Worm (Caenorhabditis elegans) whole organism, L1 larva: ENCODE measurements around the gene coh-4.

Experiments used
- aly-2 ChIP-seq: fragments of 150-350 bp; optimal IDR thresholded peaks from 2 replicates; lab custom pipeline; 2014; ENCODE audit warnings: missing biosample characterization, missing genetic modification characterization
- ceh-82 ChIP-seq, 3 experiments: fragments of 150-350 bp in 1 of 3; sonication (generic microtip) in 2 of 3; optimal IDR thresholded peaks; 2 replicates each; lab custom pipeline; 2014 to 2017; ENCODE audit warnings: missing biosample characterization in 3 of 3, missing genetic modification characterization in 3 of 3
- ces-1 ChIP-seq: fragments of 150-350 bp; optimal IDR thresholded peaks from 2 replicates; lab custom pipeline; 2014; ENCODE audit warnings: missing biosample characterization, missing genetic modification reagents, missing genetic modification characterization
- hlh-17 ChIP-seq: fragments of 200-800 bp; sonication (Bioruptor generic); optimal IDR thresholded peaks from 2 replicates; lab custom pipeline; 2018; ENCODE audit warnings: missing genetic modification characterization, mild to moderate bottlenecking, missing compliant biosample characterization, moderate library complexity, borderline replicate concordance
- lsy-2 ChIP-seq, 2 experiments: fragments of 150-350 bp; optimal IDR thresholded peaks; 2 replicates each; lab custom pipeline; 2014; ENCODE audit warnings: missing biosample characterization in 2 of 2, missing genetic modification characterization in 2 of 2
- mab-9 ChIP-seq: fragments of 200-800 bp; sonication (Bioruptor generic); IDR thresholded peaks from 2 replicates; pipeline ENCODE4 v1.3.6; 2022; ENCODE audit warnings: missing genetic modification reagents, missing genetic modification characterization, missing compliant biosample characterization
- nhr-76 ChIP-seq: sonication (generic microtip); optimal IDR thresholded peaks from 2 replicates; lab custom pipeline; 2017; ENCODE audit warnings: missing biosample characterization, missing genetic modification characterization
- rnt-1 ChIP-seq: sonication (generic microtip); optimal IDR thresholded peaks from 2 replicates; lab custom pipeline; 2016; ENCODE audit warnings: mild to moderate bottlenecking, missing genetic modification characterization, moderate library complexity, missing compliant biosample characterization
- snpc-4 ChIP-seq: fragments of 150-350 bp; optimal IDR thresholded peaks from 2 replicates; lab custom pipeline; 2014; ENCODE audit warnings: missing biosample characterization, missing genetic modification characterization
- sptf-1 ChIP-seq: fragments of 150-350 bp; optimal IDR thresholded peaks from 2 replicates; lab custom pipeline; 2014; ENCODE audit warnings: missing biosample characterization, missing genetic modification characterization
- swsn-7 ChIP-seq: sonication (generic microtip); optimal IDR thresholded peaks from 2 replicates; lab custom pipeline; 2016; ENCODE audit warnings: missing genetic modification characterization, missing compliant biosample characterization
- tbx-2 ChIP-seq: sonication (generic microtip); optimal IDR thresholded peaks from 2 replicates; lab custom pipeline; 2016; ENCODE audit warnings: missing genetic modification characterization, missing compliant biosample characterization
- unc-130 ChIP-seq: fragments of 150-350 bp; optimal IDR thresholded peaks from 2 replicates; lab custom pipeline; 2017; ENCODE audit warnings: missing biosample characterization, missing genetic modification characterization, inconsistent platforms
- ztf-11 ChIP-seq, 2 experiments: sonication (generic microtip); optimal IDR thresholded peaks; 2 replicates each; lab custom pipeline; 2016 to 2017; ENCODE audit warnings: missing genetic modification characterization in 2 of 2, missing biosample characterization in 1 of 2, missing compliant biosample characterization in 1 of 2

DNA sequence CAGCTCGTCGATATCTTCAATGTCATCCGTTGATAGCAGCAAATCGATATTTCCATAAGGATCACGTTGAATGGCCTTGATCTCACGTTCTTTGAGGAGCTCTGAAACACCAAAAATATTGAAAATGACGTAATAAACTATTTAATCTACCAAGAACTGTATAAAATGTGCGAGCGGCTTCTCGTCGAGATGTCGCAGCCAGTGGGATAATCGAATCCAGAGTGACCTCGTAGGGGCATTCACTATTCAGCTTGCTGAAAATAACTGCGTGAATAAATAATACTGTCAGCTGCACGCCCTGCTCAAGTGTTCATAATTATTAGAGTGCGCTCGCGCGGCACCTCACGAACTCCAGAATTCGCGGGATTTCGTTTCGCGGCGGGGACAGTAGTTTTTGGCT lies 5.3 kb downstream of the coh-4 start, which contains the start of gene Y45G5AM.7:
- TF ChIP-seq ces-1 (GFP tag; lab: Kevin White, UChicago) (no peak), snpc-4 (tag; lab: Kevin White, UChicago) (no peak), unc-130 (tag; lab: Kevin White, UChicago) (no peak), lsy-2 (tag; optimal IDR thresholded peaks at IDR 0.05; lab: Kevin White, UChicago) (no peak), sptf-1 (tag; lab: Kevin White, UChicago) (no peak), nhr-76 (tag; lab: Kevin White, UChicago) (no peak), hlh-17 (no peak), ztf-11 (tag; optimal IDR thresholded peaks at IDR 0.05; lab: Kevin White, UChicago) (no peak), aly-2 (no peak), mab-9 (GFP tag; lab: Robert Waterston, UW) (no peak), tbx-2 (no peak), swsn-7 (tag; lab: Kevin White, UChicago) (no peak), ceh-82 (tag; optimal IDR thresholded peaks at IDR 0.05; lab: Kevin White, UChicago) (no peak), rnt-1 (tag; lab: Kevin White, UChicago) (no peak)
